Fruit fly (Drosophila melanogaster) whole organism, embryonic: Measurements from ENCODE around the gene BCAS2.

Experiments used
- Antp ChIP-seq: fragments of 200-800 bp; sonication (Bioruptor generic); optimal IDR thresholded peaks from 3 replicates; lab custom pipeline; 2016; ENCODE audit warnings: missing biosample characterization, missing genetic modification characterization
- B-H2 ChIP-seq: fragments of 200-800 bp; sonication (Bioruptor generic); optimal IDR thresholded peaks from 2 replicates; lab custom pipeline; 2018; ENCODE audit warnings: missing biosample characterization, mild to moderate bottlenecking, missing genetic modification characterization
- Bgb ChIP-seq: fragments of 200-800 bp; sonication (Bioruptor generic); IDR thresholded peaks from 2 replicates; pipeline ENCODE4 v1.3.6; 2022; ENCODE audit warnings: missing biosample characterization, missing genetic modification characterization; ENCODE audit not compliant: partially characterized antibody
- CG10267 ChIP-seq: fragments of 200-800 bp; sonication (Bioruptor generic); optimal IDR thresholded peaks from 2 replicates; lab custom pipeline; 2018; ENCODE audit warnings: missing biosample characterization, mild to moderate bottlenecking, missing genetic modification characterization, moderate library complexity
- CG10565 ChIP-seq: fragments of 200-800 bp; sonication (Bioruptor generic); optimal IDR thresholded peaks from 3 replicates; lab custom pipeline; 2016; ENCODE audit warnings: missing biosample characterization, mild to moderate bottlenecking, missing genetic modification characterization
- CG12391 ChIP-seq: fragments of 200-800 bp; sonication (Bioruptor generic); optimal IDR thresholded peaks from 3 replicates; lab custom pipeline; 2018; ENCODE audit warnings: missing biosample characterization, mild to moderate bottlenecking, missing genetic modification characterization, moderate library complexity
- CG13775 ChIP-seq: fragments of 200-800 bp; sonication (Bioruptor generic); optimal IDR thresholded peaks from 3 replicates; lab custom pipeline; 2017; ENCODE audit warnings: missing biosample characterization, mild to moderate bottlenecking, missing genetic modification characterization
- CG16813 ChIP-seq: fragments of 200-800 bp; sonication (Bioruptor generic); IDR thresholded peaks from 3 replicates; pipeline ENCODE4 v1.3.6; 2022; ENCODE audit warnings: missing biosample characterization, missing genetic modification characterization; ENCODE audit not compliant: partially characterized antibody
- CG18764 ChIP-seq: fragments of 200-800 bp; sonication (Bioruptor generic); optimal IDR thresholded peaks from 3 replicates; lab custom pipeline; 2016; ENCODE audit warnings: missing biosample characterization, missing genetic modification characterization
- CG31365 ChIP-seq: fragments of 200-800 bp; sonication (Bioruptor generic); optimal IDR thresholded peaks from 2 replicates; lab custom pipeline; 2018; ENCODE audit warnings: missing biosample characterization, mild to moderate bottlenecking, missing genetic modification characterization
- CG43689 ChIP-seq: fragments of 200-800 bp; sonication (Bioruptor generic); IDR thresholded peaks from 2 replicates; pipeline ENCODE4 v1.3.6; 2022; ENCODE audit warnings: missing biosample characterization, missing genetic modification characterization
- CG4854 ChIP-seq: fragments of 200-800 bp; sonication (Bioruptor generic); optimal IDR thresholded peaks from 2 replicates; lab custom pipeline; 2016; ENCODE audit warnings: missing biosample characterization, missing genetic modification characterization, inconsistent platforms
- CG5953 ChIP-seq: fragments of 200-800 bp; sonication (Bioruptor generic); IDR thresholded peaks from 2 replicates; pipeline ENCODE4 v1.3.6; 2022; ENCODE audit warnings: missing biosample characterization, missing genetic modification characterization
- CG7372 ChIP-seq: fragments of 200-800 bp; sonication (Bioruptor generic); IDR thresholded peaks from 2 replicates; pipeline ENCODE4 v1.3.6; 2022; ENCODE audit warnings: missing biosample characterization, missing genetic modification characterization
- Camta ChIP-seq: fragments of 200-800 bp; sonication (Bioruptor generic); optimal IDR thresholded peaks from 2 replicates; lab custom pipeline; 2016; ENCODE audit warnings: missing biosample characterization, missing genetic modification characterization
- Drgx ChIP-seq: fragments of 200-800 bp; sonication (Bioruptor generic); IDR thresholded peaks from 2 replicates; pipeline ENCODE4 v1.3.6; 2022; ENCODE audit warnings: missing biosample characterization, missing genetic modification characterization
- Eip74EF ChIP-seq, 2 experiments: fragments of 200-800 bp in 1 of 2; fragments of >200 bp in 1 of 2; sonication (Bioruptor generic) in 1 of 2; optimal IDR thresholded peaks; 2 replicates each; lab custom pipeline; 2017 to 2019; ENCODE audit warnings: missing biosample characterization in 2 of 2, missing genetic modification characterization in 2 of 2, mild to moderate bottlenecking in 1 of 2, moderate library complexity in 1 of 2
- Ets97D ChIP-seq: fragments of 200-800 bp; sonication (Bioruptor generic); optimal IDR thresholded peaks from 3 replicates; lab custom pipeline; 2016; ENCODE audit warnings: missing biosample characterization, missing genetic modification characterization
- Hand ChIP-seq: fragments of 200-800 bp; sonication (Bioruptor generic); optimal IDR thresholded peaks from 2 replicates; lab custom pipeline; 2017; ENCODE audit warnings: mild to moderate bottlenecking, missing biosample characterization, missing genetic modification reagents, missing genetic modification characterization
- Hmr ChIP-seq: fragments of 200-800 bp; sonication (Bioruptor generic); optimal IDR thresholded peaks from 3 replicates; lab custom pipeline; 2017; ENCODE audit warnings: mild to moderate bottlenecking, missing biosample characterization, missing genetic modification reagents, missing genetic modification characterization
- Hr3 ChIP-seq: fragments of 200-800 bp; sonication (Bioruptor generic); optimal IDR thresholded peaks from 3 replicates; lab custom pipeline; 2016; ENCODE audit warnings: missing biosample characterization, missing genetic modification characterization
- Lpt ChIP-seq: fragments of >200 bp; optimal IDR thresholded peaks from 2 replicates; lab custom pipeline; 2018; ENCODE audit warnings: missing biosample characterization, missing genetic modification characterization
- Neu2 ChIP-seq: fragments of 200-800 bp; sonication (Bioruptor generic); optimal IDR thresholded peaks from 3 replicates; lab custom pipeline; 2016; ENCODE audit warnings: missing biosample characterization, missing genetic modification characterization, borderline replicate concordance
- NfI ChIP-seq: fragments of 200-800 bp; sonication (Bioruptor generic); optimal IDR thresholded peaks from 3 replicates; lab custom pipeline; 2018; ENCODE audit warnings: missing biosample characterization, mild to moderate bottlenecking, missing genetic modification characterization, moderate library complexity
- Oaz ChIP-seq: fragments of 200-800 bp; sonication (Bioruptor generic); IDR thresholded peaks from 2 replicates; pipeline ENCODE4 v1.3.6; 2022; ENCODE audit warnings: missing biosample characterization, missing genetic modification characterization
- Pdp1 ChIP-seq, 2 experiments: fragments of 200-800 bp; sonication (Bioruptor generic); optimal IDR thresholded peaks; 3 replicates each; lab custom pipeline; 2016; ENCODE audit warnings: missing biosample characterization in 2 of 2, missing genetic modification characterization in 2 of 2, mild to moderate bottlenecking in 1 of 2, moderate library complexity in 1 of 2
- Rx ChIP-seq: fragments of 200-800 bp; sonication (Bioruptor generic); IDR thresholded peaks from 2 replicates; pipeline ENCODE4 v1.3.6; 2022; ENCODE audit warnings: missing biosample characterization, missing genetic modification characterization
- Side ChIP-seq: fragments of 200-800 bp; sonication (Bioruptor generic); optimal IDR thresholded peaks from 2 replicates; lab custom pipeline; 2016; ENCODE audit warnings: missing biosample characterization, missing genetic modification characterization
- Sox102F ChIP-seq: fragments of 200-800 bp; sonication (Bioruptor generic); optimal IDR thresholded peaks from 2 replicates; lab custom pipeline; 2018; ENCODE audit warnings: missing biosample characterization, mild to moderate bottlenecking, missing genetic modification characterization, moderate library complexity
- Sry-δ ChIP-seq: fragments of 200-800 bp; sonication (Bioruptor generic); optimal IDR thresholded peaks from 2 replicates; lab custom pipeline; 2016; ENCODE audit warnings: missing biosample characterization, missing genetic modification characterization
- Trl ChIP-seq, 3 experiments: fragments of >200 bp in 2 of 3; fragments of 200-800 bp in 1 of 3; sonication (Bioruptor generic) in 1 of 3; optimal IDR thresholded peaks; 2 replicates in 1 of 3; 3 replicates in 2 of 3; lab custom pipeline; 2016 to 2017; ENCODE audit warnings: missing biosample characterization in 1 of 3, missing genetic modification characterization in 1 of 3
- Usf ChIP-seq: fragments of 200-800 bp; sonication (Bioruptor generic); optimal IDR thresholded peaks from 2 replicates; lab custom pipeline; 2017; ENCODE audit warnings: missing genotype, missing biosample characterization, missing genetic modification characterization
- amos ChIP-seq: fragments of 200-800 bp; sonication (Bioruptor generic); IDR thresholded peaks from 2 replicates; pipeline ENCODE4 v1.3.6; 2022; ENCODE audit warnings: missing biosample characterization, missing genetic modification characterization; ENCODE audit not compliant: partially characterized antibody
- cg ChIP-seq: fragments of 200-800 bp; sonication (Bioruptor generic); optimal IDR thresholded peaks from 3 replicates; lab custom pipeline; 2019; ENCODE audit warnings: missing biosample characterization, mild to moderate bottlenecking, missing genetic modification characterization, moderate library complexity
- emc ChIP-seq: fragments of 200-800 bp; sonication (Bioruptor generic); optimal IDR thresholded peaks from 2 replicates; lab custom pipeline; 2016; ENCODE audit warnings: missing biosample characterization, missing genetic modification characterization
- hth ChIP-seq: fragments of >200 bp; optimal IDR thresholded peaks from 2 replicates; lab custom pipeline; 2017; ENCODE audit warnings: inconsistent platforms
- inv ChIP-seq: fragments of 200-800 bp; sonication (Bioruptor generic); IDR thresholded peaks from 2 replicates; pipeline ENCODE4 v1.3.6; 2022; ENCODE audit warnings: missing biosample characterization, missing genetic modification characterization; ENCODE audit not compliant: partially characterized antibody
- kay ChIP-seq: fragments of 200-800 bp; sonication (Bioruptor generic); optimal IDR thresholded peaks from 2 replicates; lab custom pipeline; 2016; ENCODE audit warnings: missing biosample characterization, missing genetic modification characterization
- knrl ChIP-seq: fragments of 200-800 bp; sonication (Bioruptor generic); IDR thresholded peaks from 3 replicates; pipeline ENCODE4 v1.3.6; 2022; ENCODE audit warnings: missing biosample characterization, missing genetic modification characterization; ENCODE audit not compliant: partially characterized antibody
- nerfin-1 ChIP-seq: fragments of 200-800 bp; sonication (Bioruptor generic); optimal IDR thresholded peaks from 3 replicates; lab custom pipeline; 2019; ENCODE audit warnings: missing biosample characterization, mild to moderate bottlenecking, missing genetic modification characterization, moderate library complexity
- nom ChIP-seq: fragments of 200-800 bp; sonication (Bioruptor generic); optimal IDR thresholded peaks from 2 replicates; lab custom pipeline; 2017; ENCODE audit warnings: missing biosample characterization, missing genetic modification characterization, mild to moderate bottlenecking, moderate library complexity, missing genetic modification reagents
- otp ChIP-seq: fragments of 200-800 bp; sonication (Bioruptor generic); IDR thresholded peaks from 3 replicates; pipeline ENCODE4, ENCODE4 v1.3.6; 2022; ENCODE audit warnings: missing biosample characterization, missing genetic modification characterization
- phol ChIP-seq: fragments of 200-800 bp; sonication (Bioruptor generic); optimal IDR thresholded peaks from 3 replicates; lab custom pipeline; 2018; ENCODE audit warnings: missing biosample characterization, mild to moderate bottlenecking, missing genetic modification characterization, moderate library complexity
- pzg ChIP-seq: fragments of 200-800 bp; sonication (Bioruptor generic); optimal IDR thresholded peaks from 3 replicates; lab custom pipeline; 2018; ENCODE audit warnings: missing biosample characterization, mild to moderate bottlenecking, missing genetic modification characterization, moderate library complexity
- repo ChIP-seq: fragments of 200-800 bp; sonication (Bioruptor generic); optimal IDR thresholded peaks from 2 replicates; lab custom pipeline; 2016; ENCODE audit warnings: missing biosample characterization, missing genetic modification characterization
- rib ChIP-seq: fragments of 200-800 bp; sonication (Bioruptor generic); IDR thresholded peaks from 2 replicates; pipeline ENCODE4 v1.3.6; 2022; ENCODE audit warnings: missing biosample characterization, missing genetic modification characterization
- sens-2 ChIP-seq: fragments of 200-800 bp; sonication (Bioruptor generic); IDR thresholded peaks from 2 replicates; pipeline ENCODE4 v1.3.6; 2022; ENCODE audit warnings: missing biosample characterization, missing genetic modification characterization
- tup ChIP-seq: fragments of 200-800 bp; sonication (Bioruptor generic); optimal IDR thresholded peaks from 2 replicates; lab custom pipeline; 2016; ENCODE audit warnings: missing biosample characterization, mild to moderate bottlenecking, missing genetic modification characterization, moderate library complexity
- vfl ChIP-seq: fragments of 200-800 bp; sonication (Bioruptor generic); optimal IDR thresholded peaks from 2 replicates; lab custom pipeline; 2016; ENCODE audit warnings: missing biosample characterization, missing genetic modification characterization

Gene BCAS2

DNA sequence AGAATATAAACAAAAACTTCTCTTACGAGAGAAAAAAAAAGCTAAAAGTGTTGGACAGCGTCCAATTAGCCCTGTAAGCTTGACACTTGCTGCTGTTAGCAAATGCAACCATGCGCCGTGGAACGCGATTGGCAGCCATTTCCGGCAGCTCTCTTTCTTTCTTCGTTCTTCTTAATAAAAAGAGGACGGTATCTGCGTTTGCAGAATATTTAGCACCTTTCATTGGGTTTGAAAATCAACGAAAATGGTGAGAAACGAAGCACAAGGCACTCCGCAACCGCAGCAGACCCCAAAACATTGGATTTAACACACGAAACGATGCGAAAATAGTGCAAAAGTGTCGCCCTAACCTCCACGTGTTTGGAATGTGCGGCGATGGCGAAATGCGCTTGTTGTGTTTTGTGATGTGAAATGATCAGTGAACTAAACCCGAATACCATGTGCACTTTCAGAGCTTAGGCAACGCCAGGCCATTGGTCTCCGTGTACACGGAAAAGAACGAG is 568 bp upstream of the BCAS2 start, which contains the start of gene RpL4 (continued):
- no peak for TF ChIP-seq inv (GFP tag; lab: Robert Waterston, UW)
- peak; percentile 86 for TF ChIP-seq phol (tag; lab: Kevin White, UChicago)
- TF ChIP-seq Antp (GFP tag; lab: Kevin White, UChicago), result peak; percentile 53
- TF ChIP-seq Hmr (GFP tag; lab: Kevin White, UChicago), result peak; percentile 94
- no peak for TF ChIP-seq vfl (GFP tag; lab: Kevin White, UChicago)
- no peak for TF ChIP-seq Trl (optimal IDR thresholded peaks at IDR 0.05; lab: Kevin White, UChicago)
- TF ChIP-seq Trl (GFP tag; optimal IDR thresholded peaks at IDR 0.05; lab: Kevin White, UChicago), result peak; percentile 85
- peak; percentile 80 for TF ChIP-seq Hand (GFP tag; lab: Kevin White, UChicago)
- peak; percentile 89 for TF ChIP-seq Camta (GFP tag; lab: Kevin White, UChicago)
- 0 out of 2 replicates have a peak, but pooled peaks have one; percentile 22 for TF ChIP-seq CG43689 (GFP tag; lab: Robert Waterston, UW)
- TF ChIP-seq Usf (GFP tag; lab: Kevin White, UChicago), result peak; percentile 72
- peak; percentile 71 for TF ChIP-seq repo (GFP tag; lab: Kevin White, UChicago)
- TF ChIP-seq nerfin-1, result peak; percentile 67
- TF ChIP-seq cg (GFP tag; lab: Kevin White, UChicago), result no peak
- TF ChIP-seq Hr3 (GFP tag; lab: Kevin White, UChicago), result peak; percentile 61
- TF ChIP-seq Rx (GFP tag; lab: Robert Waterston, UW), result peak; percentile 77
- peak; percentile 96 for TF ChIP-seq B-H2 (GFP tag; lab: Kevin White, UChicago)
- peak; percentile 78 for TF ChIP-seq CG4854 (GFP tag; lab: Kevin White, UChicago)
- TF ChIP-seq otp, result peak; percentile 93
- TF ChIP-seq emc (GFP tag; lab: Kevin White, UChicago), result peak; percentile 66
- TF ChIP-seq Bgb (GFP tag; lab: Robert Waterston, UW), result peak; percentile 43
- peak; percentile 96 for TF ChIP-seq NfI (GFP tag; lab: Kevin White, UChicago)
- TF ChIP-seq CG16813 (GFP tag; lab: Robert Waterston, UW), result no peak
- TF ChIP-seq nom (GFP tag; lab: Kevin White, UChicago), result peak; percentile 90
- peak; percentile 19 for TF ChIP-seq Sry-δ (GFP tag; lab: Kevin White, UChicago)
- TF ChIP-seq Sox102F (GFP tag; lab: Kevin White, UChicago), result peak; percentile 47
- no peak for TF ChIP-seq knrl (GFP tag; lab: Robert Waterston, UW)
- TF ChIP-seq CG7372 (GFP tag; lab: Robert Waterston, UW), result peak; percentile 67
- TF ChIP-seq kay (GFP tag; lab: Kevin White, UChicago), result no peak
- TF ChIP-seq hth, result no peak
- TF ChIP-seq Oaz (GFP tag; lab: Robert Waterston, UW), result peak; percentile 69
- peak in 1 of 2 experiments; percentile 50 for TF ChIP-seq Eip74EF (GFP tag; optimal IDR thresholded peaks at IDR 0.05; lab: Kevin White, UChicago)
- 0 out of 2 replicates have a peak, but pooled peaks have one; percentile 15 for TF ChIP-seq Drgx (GFP tag; lab: Robert Waterston, UW)
- TF ChIP-seq Neu2 (GFP tag; lab: Kevin White, UChicago), result no peak
- TF ChIP-seq rib, result no peak
- no peak for TF ChIP-seq CG10565 (GFP tag; lab: Kevin White, UChicago)
- TF ChIP-seq tup (GFP tag; lab: Kevin White, UChicago), result peak; percentile 50
- TF ChIP-seq CG12391 (tag; lab: Kevin White, UChicago), result peak; percentile 86
- TF ChIP-seq CG13775 (GFP tag; lab: Kevin White, UChicago), result peak; percentile 95
- peak; percentile 99 for TF ChIP-seq Ets97D
- peak; percentile 90 for TF ChIP-seq CG10267
- peak; percentile 79 for TF ChIP-seq Side
- TF ChIP-seq CG31365 (tag; lab: Kevin White, UChicago), result peak; percentile 69
- peak; percentile 66 for TF ChIP-seq CG18764
- no peak for TF ChIP-seq Lpt (GFP tag; lab: Kevin White, UChicago)
- no peak for TF ChIP-seq amos (GFP tag; lab: Robert Waterston, UW)
- peak; percentile 88 for TF ChIP-seq CG5953 (GFP tag; lab: Robert Waterston, UW)
- TF ChIP-seq pzg, result peak; percentile 45
- TF ChIP-seq sens-2 (GFP tag; lab: Robert Waterston, UW), result peak; percentile 89
- peak; percentile 61 to 62 for TF ChIP-seq Pdp1 (GFP tag; optimal IDR thresholded peaks at IDR 0.05; lab: Kevin White, UChicago)
